Worm (Caenorhabditis elegans) whole organism, midembryonic: Measurements from ENCODE around the gene cyp-35A3.

ENCODE experiments used
- klf-2 ChIP-seq: fragments of 200-800 bp; sonication (Bioruptor generic); conservative IDR thresholded peaks from 2 replicates; pipeline ENCODE4 v1.3.6; 2022; ENCODE audit warnings: missing genetic modification reagents, missing genetic modification characterization, missing compliant biosample characterization
- med-1 ChIP-seq: sonication (generic microtip); optimal IDR thresholded peaks from 2 replicates; lab custom pipeline; 2017; ENCODE audit warnings: missing genetic modification characterization, mild to moderate bottlenecking, missing compliant biosample characterization, antibody characterized with exemption, missing genetic modification reagents; ENCODE audit not compliant: insufficient read depth
- ref-1 ChIP-seq: fragments of 200-800 bp; sonication (Bioruptor generic); conservative IDR thresholded peaks from 2 replicates; pipeline ENCODE4 v1.3.6; 2022; ENCODE audit warnings: missing genetic modification reagents, missing genetic modification characterization, missing compliant biosample characterization
- tab-1 ChIP-seq: fragments of 200-800 bp; sonication (Bioruptor generic); IDR thresholded peaks from 2 replicates; pipeline ENCODE4 v1.3.6; 2022; ENCODE audit warnings: missing genetic modification characterization, missing compliant biosample characterization
- ztf-23 ChIP-seq: fragments of 200-800 bp; sonication (Bioruptor generic); IDR thresholded peaks from 2 replicates; pipeline ENCODE4 v1.3.6; 2022; ENCODE audit warnings: missing genetic modification reagents, missing genetic modification characterization, missing compliant biosample characterization

DNA sequence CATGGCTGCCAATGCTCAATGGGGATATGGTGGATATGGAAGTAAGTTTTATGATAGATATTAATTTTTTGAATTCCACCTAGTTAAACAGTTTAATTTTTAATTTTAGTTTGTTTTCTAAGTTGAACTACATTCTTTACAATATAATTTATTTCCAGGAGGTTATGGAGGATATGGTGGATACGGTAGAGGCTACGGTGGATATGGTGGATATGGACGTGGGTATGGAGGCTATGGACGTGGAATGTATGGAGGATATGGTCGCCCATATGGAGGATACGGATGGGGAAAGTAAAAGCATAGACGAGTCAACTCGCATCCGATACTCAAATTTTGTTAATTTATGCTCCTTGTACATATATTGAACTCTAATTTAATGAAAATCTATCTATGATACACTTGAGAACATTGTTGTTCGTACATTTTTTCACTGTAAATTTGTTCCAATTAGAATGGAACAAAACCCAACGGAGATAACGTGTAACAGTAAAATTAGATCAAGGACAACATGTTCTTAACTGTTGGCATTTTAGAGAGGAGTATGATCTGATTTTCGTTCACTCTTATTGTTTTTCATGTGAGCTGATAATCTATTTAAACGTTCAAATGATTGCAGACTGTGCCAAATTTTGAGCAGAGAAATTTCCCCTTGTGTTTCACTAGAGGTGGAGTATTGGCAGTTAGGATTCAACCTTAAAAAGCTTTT, 42.0 kb upstream of the cyp-35A3 start:
- TF ChIP-seq ref-1 (GFP tag; lab: Robert Waterston, UW) = no peak
- TF ChIP-seq tab-1 (GFP tag; lab: Robert Waterston, UW) = no peak
- no peak for TF ChIP-seq med-1 (GFP tag; lab: Kevin White, UChicago)
- TF ChIP-seq klf-2 (GFP tag; lab: Robert Waterston, UW) = no peak
- TF ChIP-seq ztf-23 (GFP tag; lab: Robert Waterston, UW) = no peak
